Fruit fly (Drosophila melanogaster) whole organism, embryonic: Measurements from ENCODE around the gene Cyp4ac3.
A peak's percentile ranks its signal among the peaks of the same experiment; 100 is the strongest.

Experiments
- CG10209 ChIP-seq: fragments of 200-800 bp; sonication (Bioruptor generic); optimal IDR thresholded peaks from 3 replicates; lab custom pipeline; 2017; ENCODE audit warnings: missing biosample characterization, mild to moderate bottlenecking, missing genetic modification characterization, missing genetic modification reagents
- CG11085 ChIP-seq: fragments of 200-800 bp; sonication (Bioruptor generic); IDR thresholded peaks from 2 replicates; pipeline ENCODE4 v1.3.6; 2022; ENCODE audit warnings: missing biosample characterization, missing genetic modification characterization
- CG11456 ChIP-seq: fragments of 200-800 bp; sonication (Bioruptor generic); IDR thresholded peaks from 3 replicates; pipeline ENCODE4 v1.3.6; 2022; ENCODE audit warnings: missing biosample characterization, missing genetic modification characterization
- CG12659 ChIP-seq: fragments of 200-800 bp; sonication (Bioruptor generic); optimal IDR thresholded peaks from 3 replicates; lab custom pipeline; 2017; ENCODE audit warnings: mild to moderate bottlenecking, missing biosample characterization, missing genetic modification reagents, missing genetic modification characterization
- CG15269 ChIP-seq: fragments of 200-800 bp; sonication (Bioruptor generic); optimal IDR thresholded peaks from 2 replicates; lab custom pipeline; 2018; ENCODE audit warnings: missing biosample characterization, mild to moderate bottlenecking, missing genetic modification characterization, moderate library complexity
- CG16815 ChIP-seq: fragments of 200-800 bp; sonication (Bioruptor generic); optimal IDR thresholded peaks from 3 replicates; lab custom pipeline; 2017; ENCODE audit warnings: missing biosample characterization, mild to moderate bottlenecking, missing genetic modification characterization
- CG17359 ChIP-seq: fragments of 200-800 bp; sonication (Bioruptor generic); optimal IDR thresholded peaks from 3 replicates; lab custom pipeline; 2018; ENCODE audit warnings: missing biosample characterization, mild to moderate bottlenecking, missing genetic modification characterization, moderate library complexity
- CG1792 ChIP-seq: fragments of 200-800 bp; sonication (Bioruptor generic); optimal IDR thresholded peaks from 2 replicates; lab custom pipeline; 2016; ENCODE audit warnings: missing biosample characterization, missing genetic modification characterization
- CG2120 ChIP-seq: fragments of 200-800 bp; sonication (Bioruptor generic); optimal IDR thresholded peaks from 3 replicates; lab custom pipeline; 2016; ENCODE audit warnings: missing biosample characterization, missing genetic modification characterization
- CG2678 ChIP-seq: fragments of 200-800 bp; sonication (Bioruptor generic); optimal IDR thresholded peaks from 3 replicates; lab custom pipeline; 2019; ENCODE audit warnings: missing biosample characterization, mild to moderate bottlenecking, missing genetic modification characterization, moderate library complexity
- CG32532 ChIP-seq: fragments of 200-800 bp; sonication (Bioruptor generic); IDR thresholded peaks from 2 replicates; pipeline ENCODE4 v1.3.6; 2022; ENCODE audit warnings: missing biosample characterization, missing genetic modification characterization
- CG4424 ChIP-seq: fragments of 200-800 bp; sonication (Bioruptor generic); optimal IDR thresholded peaks from 3 replicates; lab custom pipeline; 2016; ENCODE audit warnings: missing biosample characterization, missing genetic modification characterization
- CG4730 ChIP-seq: fragments of 200-800 bp; sonication (Bioruptor generic); IDR thresholded peaks from 2 replicates; pipeline ENCODE4 v1.3.6; 2022; ENCODE audit warnings: missing biosample characterization, missing genetic modification characterization
- CG6813 ChIP-seq: fragments of 200-800 bp; sonication (Bioruptor generic); optimal IDR thresholded peaks from 2 replicates; lab custom pipeline; 2017; ENCODE audit warnings: missing biosample characterization, missing genetic modification characterization, mild to moderate bottlenecking, moderate library complexity, missing genetic modification reagents
- CG7357 ChIP-seq: fragments of 200-800 bp; sonication (Bioruptor generic); IDR thresholded peaks from 3 replicates; pipeline ENCODE4 v1.3.6; 2022; ENCODE audit warnings: missing biosample characterization, missing genetic modification characterization
- CG7987 ChIP-seq: fragments of 200-800 bp; sonication (Bioruptor generic); optimal IDR thresholded peaks from 2 replicates; lab custom pipeline; 2018; ENCODE audit warnings: missing biosample characterization, mild to moderate bottlenecking, missing genetic modification characterization, moderate library complexity
- CG9797 ChIP-seq: fragments of 200-800 bp; sonication (Bioruptor generic); optimal IDR thresholded peaks from 3 replicates; lab custom pipeline; 2018; ENCODE audit warnings: missing biosample characterization, mild to moderate bottlenecking, missing genetic modification characterization
- CG9932 ChIP-seq: fragments of 200-800 bp; sonication (Bioruptor generic); IDR thresholded peaks from 2 replicates; pipeline ENCODE4 v1.3.6; 2022; ENCODE audit warnings: missing biosample characterization, missing genetic modification characterization
- CHES-1-like ChIP-seq: fragments of 200-800 bp; sonication (Bioruptor generic); optimal IDR thresholded peaks from 2 replicates; lab custom pipeline; 2016; ENCODE audit warnings: missing biosample characterization, missing genetic modification characterization
- Dp ChIP-seq: fragments of 200-800 bp; sonication (Bioruptor generic); optimal IDR thresholded peaks from 2 replicates; lab custom pipeline; 2018; ENCODE audit warnings: missing biosample characterization, mild to moderate bottlenecking, missing genetic modification characterization, moderate library complexity
- HHEX ChIP-seq: fragments of 200-800 bp; sonication (Bioruptor generic); optimal IDR thresholded peaks from 3 replicates; lab custom pipeline; 2017; ENCODE audit warnings: missing biosample characterization, mild to moderate bottlenecking, missing genetic modification characterization, missing genetic modification reagents
- HLHmδ ChIP-seq: fragments of 200-800 bp; sonication (Bioruptor generic); optimal IDR thresholded peaks from 2 replicates; lab custom pipeline; 2018; ENCODE audit warnings: missing biosample characterization, mild to moderate bottlenecking, missing genetic modification characterization, moderate library complexity
- Hmx ChIP-seq: fragments of 200-800 bp; sonication (Bioruptor generic); optimal IDR thresholded peaks from 2 replicates; lab custom pipeline; 2016; ENCODE audit warnings: missing biosample characterization, missing genetic modification characterization
- Lpt ChIP-seq: fragments of >200 bp; optimal IDR thresholded peaks from 2 replicates; lab custom pipeline; 2018; ENCODE audit warnings: missing biosample characterization, missing genetic modification characterization
- MBD-R2 ChIP-seq: fragments of 200-800 bp; sonication (Bioruptor generic); IDR thresholded peaks from 2 replicates; pipeline ENCODE4 v1.3.6; 2022; ENCODE audit warnings: missing biosample characterization, missing genetic modification characterization
- Max ChIP-seq: fragments of 200-800 bp; sonication (Bioruptor generic); optimal IDR thresholded peaks from 2 replicates; lab custom pipeline; 2016; ENCODE audit warnings: missing biosample characterization, mild to moderate bottlenecking, missing genetic modification characterization
- NFAT ChIP-seq: fragments of 200-800 bp; sonication (Bioruptor generic); IDR thresholded peaks from 2 replicates; pipeline ENCODE4 v1.3.6; 2022; ENCODE audit warnings: missing biosample characterization, missing genetic modification characterization
- Nf-YA ChIP-seq: fragments of 200-800 bp; sonication (Bioruptor generic); IDR thresholded peaks from 2 replicates; pipeline ENCODE4 v1.3.6; 2022; ENCODE audit warnings: missing biosample characterization, missing genetic modification characterization
- Oli ChIP-seq: fragments of 200-800 bp; sonication (Bioruptor generic); optimal IDR thresholded peaks from 2 replicates; lab custom pipeline; 2018; ENCODE audit warnings: missing biosample characterization, mild to moderate bottlenecking, missing genetic modification characterization, moderate library complexity
- Rfx ChIP-seq: fragments of 200-800 bp; sonication (Bioruptor generic); IDR thresholded peaks from 2 replicates; pipeline ENCODE4 v1.3.6; 2022; ENCODE audit warnings: missing biosample characterization, missing genetic modification characterization
- Sox102F ChIP-seq: fragments of 200-800 bp; sonication (Bioruptor generic); optimal IDR thresholded peaks from 2 replicates; lab custom pipeline; 2018; ENCODE audit warnings: missing biosample characterization, mild to moderate bottlenecking, missing genetic modification characterization, moderate library complexity
- Stat92E ChIP-seq, 3 experiments: fragments of >200 bp in 2 of 3; fragments of 200-800 bp in 1 of 3; sonication (Bioruptor generic) in 1 of 3; optimal IDR thresholded peaks; 2 replicates each; lab custom pipeline; 2017 to 2019; ENCODE audit warnings: missing biosample characterization in 3 of 3, missing genetic modification characterization in 3 of 3, mild to moderate bottlenecking in 1 of 3, moderate library complexity in 1 of 3
- chinmo ChIP-seq: fragments of 200-800 bp; sonication (Bioruptor generic); IDR thresholded peaks from 4 replicates; pipeline ENCODE4 v1.3.6; 2022; ENCODE audit warnings: missing biosample characterization, missing genetic modification characterization; ENCODE audit not compliant: partially characterized antibody
- dysf ChIP-seq: fragments of 200-800 bp; sonication (Bioruptor generic); IDR thresholded peaks from 3 replicates; pipeline ENCODE4 v1.3.6; 2022; ENCODE audit warnings: missing biosample characterization, missing genetic modification characterization
- gce ChIP-seq: fragments of 200-800 bp; sonication (Bioruptor generic); IDR thresholded peaks from 3 replicates; pipeline ENCODE4 v1.3.6; 2022; ENCODE audit warnings: missing biosample characterization, missing genetic modification characterization
- hkb ChIP-seq, 2 experiments: fragments of 200-800 bp in 1 of 2; fragments of >200 bp in 1 of 2; sonication (Bioruptor generic) in 1 of 2; IDR thresholded peaks in 1 of 2; optimal IDR thresholded peaks in 1 of 2; 2 replicates each; pipeline versions ENCODE4 v1.3.6 to Lab custom; 2017 to 2022; ENCODE audit warnings: missing biosample characterization in 1 of 2, missing genetic modification characterization in 1 of 2
- hth ChIP-seq: fragments of >200 bp; optimal IDR thresholded peaks from 2 replicates; lab custom pipeline; 2017; ENCODE audit warnings: inconsistent platforms
- lab ChIP-seq: fragments of 200-800 bp; sonication (Bioruptor generic); optimal IDR thresholded peaks from 3 replicates; lab custom pipeline; 2017; ENCODE audit warnings: missing biosample characterization, missing genetic modification characterization, mild to moderate bottlenecking, moderate library complexity, missing genetic modification reagents
- lilli ChIP-seq: fragments of 200-800 bp; sonication (Bioruptor generic); optimal IDR thresholded peaks from 3 replicates; lab custom pipeline; 2016; ENCODE audit warnings: missing biosample characterization, missing genetic modification characterization
- lmd ChIP-seq: fragments of 200-800 bp; sonication (Bioruptor generic); IDR thresholded peaks from 2 replicates; pipeline ENCODE4 v1.3.6; 2022; ENCODE audit warnings: missing biosample characterization, missing genetic modification characterization
- nmo ChIP-seq: fragments of 200-800 bp; sonication (Bioruptor generic); optimal IDR thresholded peaks from 2 replicates; lab custom pipeline; 2018; ENCODE audit warnings: missing biosample characterization, mild to moderate bottlenecking, missing genetic modification characterization, moderate library complexity
- otp ChIP-seq: fragments of 200-800 bp; sonication (Bioruptor generic); IDR thresholded peaks from 3 replicates; pipeline ENCODE4, ENCODE4 v1.3.6; 2022; ENCODE audit warnings: missing biosample characterization, missing genetic modification characterization
- pho ChIP-seq: fragments of 200-800 bp; sonication (Bioruptor generic); optimal IDR thresholded peaks from 2 replicates; lab custom pipeline; 2016; ENCODE audit warnings: missing biosample characterization, missing genetic modification characterization
- ranshi ChIP-seq: fragments of 200-800 bp; sonication (Bioruptor generic); IDR thresholded peaks from 2 replicates; pipeline ENCODE4 v1.3.6; 2022; ENCODE audit warnings: missing biosample characterization, missing genetic modification characterization
- row ChIP-seq: fragments of 200-800 bp; sonication (Bioruptor generic); IDR thresholded peaks from 3 replicates; pipeline ENCODE4 v1.3.6; 2022; ENCODE audit warnings: missing biosample characterization, missing genetic modification characterization
- scrt ChIP-seq: fragments of 200-800 bp; sonication (Bioruptor generic); optimal IDR thresholded peaks from 2 replicates; lab custom pipeline; 2018; ENCODE audit warnings: missing biosample characterization, mild to moderate bottlenecking, missing genetic modification characterization, moderate library complexity
- sim ChIP-seq: fragments of 200-800 bp; sonication (Bioruptor generic); IDR thresholded peaks from 2 replicates; pipeline ENCODE4 v1.3.6; 2022; ENCODE audit warnings: missing biosample characterization, missing genetic modification characterization
- sr ChIP-seq: fragments of 200-800 bp; sonication (Bioruptor generic); IDR thresholded peaks from 3 replicates; pipeline ENCODE4 v1.3.6; 2022; ENCODE audit warnings: missing biosample characterization, missing genetic modification characterization

The Cyp4ac3 gene

DNA sequence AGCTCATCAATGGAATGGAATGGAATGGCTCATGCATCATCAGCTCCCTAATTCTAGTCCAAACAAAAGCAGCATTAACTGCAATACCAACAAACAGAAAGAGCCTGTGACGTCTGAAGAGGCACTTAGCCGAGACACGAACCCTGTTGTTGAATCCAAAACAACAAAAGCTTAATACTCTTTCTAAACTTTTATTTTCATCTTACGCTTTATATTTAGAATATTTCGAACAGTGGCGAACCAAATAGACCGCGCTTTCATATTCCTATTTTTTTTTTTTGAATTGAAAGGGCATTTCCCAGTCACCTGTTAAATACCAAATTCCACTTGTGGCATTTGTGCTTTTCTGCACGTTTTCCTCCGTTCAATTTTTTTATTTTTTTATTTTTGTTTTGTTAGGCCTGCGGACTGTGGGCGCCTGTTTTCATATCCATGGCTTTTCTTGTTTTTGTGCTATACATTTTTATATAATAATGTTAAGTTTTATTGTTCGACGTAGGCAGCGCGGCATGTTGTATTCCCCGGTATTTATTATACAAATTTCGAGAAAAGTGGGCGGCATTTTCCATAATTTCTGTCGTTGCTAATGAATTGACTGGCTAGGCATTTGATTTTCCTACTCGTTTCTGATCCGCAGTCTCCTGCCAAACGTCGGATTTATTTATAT lies 42.6 kb upstream of the Cyp4ac3 start (continued):
- no peak for TF ChIP-seq hkb (optimal IDR thresholded peaks at IDR 0.05; lab: Kevin White, UChicago)
- TF ChIP-seq hkb (GFP tag; IDR thresholded peaks at IDR 0.05; lab: Robert Waterston, UW), result 0 out of 2 replicates have a peak, but pooled peaks have one; percentile 37
- no peak; the same call in 1 of the 2 replicates for TF ChIP-seq sim (GFP tag; lab: Robert Waterston, UW)
- TF ChIP-seq lilli, result peak; percentile 57
- 0 out of 2 replicates have a peak, but pooled peaks have one; percentile 14 for TF ChIP-seq MBD-R2 (GFP tag; lab: Robert Waterston, UW)
- peak; percentile 75; the same call in 2 of the 3 replicates for TF ChIP-seq sr
- TF ChIP-seq CG4730 (GFP tag; lab: Robert Waterston, UW), result 0 out of 2 replicates have a peak, but pooled peaks have one; percentile 37
- TF ChIP-seq CG16815 (GFP tag; lab: Kevin White, UChicago), result no peak
- TF ChIP-seq gce (GFP tag; lab: Robert Waterston, UW), result peak; percentile 62; the same call in 2 of the 3 replicates
- TF ChIP-seq CG7987 (GFP tag; lab: Kevin White, UChicago), result no peak
- peak; percentile 54 for TF ChIP-seq NFAT (GFP tag; lab: Robert Waterston, UW)
- peak; percentile 29; the same call in 1 of the 2 replicates for TF ChIP-seq ranshi (GFP tag; lab: Robert Waterston, UW)
- TF ChIP-seq CG9932 (GFP tag; lab: Robert Waterston, UW), result peak; percentile 61
- TF ChIP-seq row, result peak; percentile 82
- TF ChIP-seq CG17359, result peak; percentile 12
- TF ChIP-seq Max, result peak; percentile 12
- no peak for TF ChIP-seq Dp (GFP tag; lab: Kevin White, UChicago)
- peak; percentile 49; the same call in 1 of the 2 replicates for TF ChIP-seq lmd (GFP tag; lab: Robert Waterston, UW)
- 0 out of 4 replicates have a peak, but pooled peaks have one; percentile 45 for TF ChIP-seq chinmo (GFP tag; lab: Robert Waterston, UW)
- TF ChIP-seq CG4424 (GFP tag; lab: Kevin White, UChicago), result no peak
- TF ChIP-seq Lpt (GFP tag; lab: Kevin White, UChicago), result no peak
- peak; percentile 28 for TF ChIP-seq Sox102F (GFP tag; lab: Kevin White, UChicago)
- peak; percentile 43 for TF ChIP-seq lab (GFP tag; lab: Kevin White, UChicago)
- TF ChIP-seq Stat92E (GFP tag; optimal IDR thresholded peaks at IDR 0.05; lab: Kevin White, UChicago), result no peak
- no peak for TF ChIP-seq CG9797 (GFP tag; lab: Kevin White, UChicago)
- no peak for TF ChIP-seq HLHmδ
- TF ChIP-seq Oli (tag; lab: Kevin White, UChicago), result peak; percentile 31
- TF ChIP-seq otp (GFP tag; lab: Robert Waterston, UW), result peak; percentile 47; the same call in 1 of the 3 replicates
- peak; percentile 28; the same call in 1 of the 2 replicates for TF ChIP-seq CG11085
- TF ChIP-seq HHEX (GFP tag; lab: Kevin White, UChicago), result no peak
- TF ChIP-seq CG15269 (tag; lab: Kevin White, UChicago), result peak; percentile 26
- peak; percentile 62 for TF ChIP-seq Rfx (GFP tag; lab: Robert Waterston, UW)
- peak; percentile 17 for TF ChIP-seq CG10209 (GFP tag; lab: Kevin White, UChicago)
- 0 out of 3 replicates have a peak, but pooled peaks have one; percentile 40 for TF ChIP-seq CG11456 (GFP tag; lab: Robert Waterston, UW)
- TF ChIP-seq CG6813, result peak; percentile 17
- TF ChIP-seq nmo (GFP tag; lab: Kevin White, UChicago), result peak; percentile 11
- peak; percentile 1 for TF ChIP-seq CHES-1-like (GFP tag; lab: Kevin White, UChicago)
- peak; percentile 11 for TF ChIP-seq CG1792 (GFP tag; lab: Kevin White, UChicago)
- TF ChIP-seq CG2678 (tag; lab: Kevin White, UChicago), result peak; percentile 45
- TF ChIP-seq Nf-YA (GFP tag; lab: Robert Waterston, UW), result 0 out of 2 replicates have a peak, but pooled peaks have one; percentile 11
- peak; percentile 30; the same call in 1 of the 3 replicates for TF ChIP-seq CG7357
- no peak for TF ChIP-seq hth
- TF ChIP-seq CG12659 (GFP tag; lab: Kevin White, UChicago), result peak; percentile 16
- TF ChIP-seq CG32532, result peak; percentile 66
- TF ChIP-seq scrt (GFP tag; lab: Kevin White, UChicago), result peak; percentile 15
- TF ChIP-seq Hmx (GFP tag; lab: Kevin White, UChicago), result no peak
- TF ChIP-seq dysf, result peak; percentile 60; the same call in 2 of the 3 replicates
- TF ChIP-seq CG2120 (GFP tag; lab: Kevin White, UChicago), result peak; percentile 62
- peak; percentile 24 for TF ChIP-seq pho (GFP tag; lab: Kevin White, UChicago)
